Worm (Caenorhabditis elegans) whole organism, L4 larva: ENCODE results near the gene C27H5.2.

Experiments
- D1046.2 ChIP-seq: fragments of 200-800 bp; sonication (Bioruptor generic); IDR thresholded peaks from 2 replicates; pipeline ENCODE4 v1.3.6; 2022; ENCODE audit warnings: missing genetic modification characterization, missing compliant biosample characterization
- F10B5.3 ChIP-seq: sonication (generic microtip); optimal IDR thresholded peaks from 2 replicates; lab custom pipeline; 2016; ENCODE audit warnings: mild to moderate bottlenecking, missing genetic modification characterization, missing compliant biosample characterization
- F26F4.8 ChIP-seq: fragments of 200-800 bp; sonication (Bioruptor generic); conservative IDR thresholded peaks from 2 replicates; pipeline ENCODE4 v1.3.6; 2022; ENCODE audit warnings: missing genetic modification characterization, missing compliant biosample characterization
- F37D6.2 ChIP-seq: sonication (generic microtip); optimal IDR thresholded peaks from 2 replicates; lab custom pipeline; 2016; ENCODE audit warnings: mild to moderate bottlenecking, missing genetic modification characterization, missing compliant biosample characterization
- R02D3.7 ChIP-seq: fragments of 150-350 bp; sonication (generic microtip); optimal IDR thresholded peaks from 3 replicates; lab custom pipeline; 2014; ENCODE audit warnings: missing biosample characterization, missing genetic modification characterization
- ZK337.2 ChIP-seq: fragments of 200-800 bp; sonication (Bioruptor generic); IDR thresholded peaks from 2 replicates; pipeline ENCODE4 v1.3.6; 2022; ENCODE audit warnings: missing genetic modification reagents, missing genetic modification characterization, missing compliant biosample characterization
- aha-1 ChIP-seq: fragments of 150-350 bp; peaks from one replicate; lab custom pipeline; 2014; ENCODE audit warnings: missing biosample characterization, missing genetic modification characterization
- ceh-20 ChIP-seq: fragments of 200-800 bp; sonication (Bioruptor generic); IDR thresholded peaks from 2 replicates; pipeline ENCODE4 v1.3.6; 2022; ENCODE audit warnings: missing genetic modification reagents, missing genetic modification characterization, missing compliant biosample characterization
- ceh-44 ChIP-seq: fragments of 200-800 bp; sonication (Bioruptor generic); IDR thresholded peaks from 2 replicates; pipeline ENCODE4 v1.3.6; 2022; ENCODE audit warnings: missing genetic modification reagents, missing genetic modification characterization, missing compliant biosample characterization
- ces-1 ChIP-seq: fragments of 150-350 bp; sonication (generic microtip); optimal IDR thresholded peaks from 4 replicates; lab custom pipeline; 2014; ENCODE audit warnings: missing biosample characterization, missing genetic modification reagents, missing genetic modification characterization
- cey-2 ChIP-seq: sonication (generic microtip); optimal IDR thresholded peaks from 3 replicates; lab custom pipeline; 2017; ENCODE audit warnings: missing genetic modification characterization, mild to moderate bottlenecking, missing compliant biosample characterization, antibody characterized with exemption, borderline replicate concordance; ENCODE audit not compliant: insufficient read depth
- ctbp-1 ChIP-seq: fragments of 200-800 bp; sonication (Bioruptor generic); IDR thresholded peaks from 2 replicates; pipeline ENCODE4 v1.3.6; 2022; ENCODE audit warnings: missing genetic modification reagents, missing genetic modification characterization, missing compliant biosample characterization
- daf-19 ChIP-seq: fragments of 200-800 bp; sonication (Bioruptor generic); conservative IDR thresholded peaks from 2 replicates; pipeline ENCODE4 v1.3.6; 2022; ENCODE audit warnings: missing genetic modification characterization, missing compliant biosample characterization
- daf-8 ChIP-seq: fragments of 200-800 bp; sonication (Bioruptor generic); IDR thresholded peaks from 2 replicates; pipeline ENCODE4 v1.3.6; 2022; ENCODE audit warnings: missing genetic modification characterization, missing compliant biosample characterization
- dmd-6 ChIP-seq: fragments of 200-800 bp; sonication (Bioruptor generic); IDR thresholded peaks from 2 replicates; pipeline ENCODE4 v1.3.6; 2022; ENCODE audit warnings: missing genetic modification reagents, missing genetic modification characterization, missing compliant biosample characterization
- dmd-8 ChIP-seq: fragments of 200-800 bp; sonication (Bioruptor generic); IDR thresholded peaks from 2 replicates; pipeline ENCODE4 v1.3.6; 2022; ENCODE audit warnings: missing genetic modification characterization, missing compliant biosample characterization
- dpl-1 ChIP-seq: fragments of 150-350 bp; optimal IDR thresholded peaks from 2 replicates; lab custom pipeline; 2014; ENCODE audit warnings: missing biosample characterization, missing genetic modification reagents, missing genetic modification characterization
- dve-1 ChIP-seq: sonication (generic microtip); optimal IDR thresholded peaks from 2 replicates; lab custom pipeline; 2017; ENCODE audit warnings: antibody characterized with exemption, mild to moderate bottlenecking, missing genetic modification characterization, missing compliant biosample characterization; ENCODE audit not compliant: insufficient read depth
- egl-27 ChIP-seq: sonication (generic microtip); optimal IDR thresholded peaks from 3 replicates; lab custom pipeline; 2017; ENCODE audit warnings: missing biosample characterization, missing genetic modification reagents, missing genetic modification characterization
- fos-1 ChIP-seq: fragments of 150-350 bp; optimal IDR thresholded peaks from 2 replicates; lab custom pipeline; 2014; ENCODE audit warnings: missing biosample characterization, missing genetic modification characterization
- gei-8 ChIP-seq: fragments of 200-800 bp; sonication (Bioruptor generic); optimal IDR thresholded peaks from 2 replicates; lab custom pipeline; 2018; ENCODE audit warnings: mild to moderate bottlenecking, missing genetic modification characterization, missing compliant biosample characterization
- hlh-30 ChIP-seq: sonication (generic microtip); optimal IDR thresholded peaks from 2 replicates; lab custom pipeline; 2017; ENCODE audit warnings: antibody characterized with exemption, mild to moderate bottlenecking, missing genetic modification characterization, missing compliant biosample characterization; ENCODE audit not compliant: insufficient read depth
- lim-7 ChIP-seq: fragments of 200-800 bp; sonication (Bioruptor generic); IDR thresholded peaks from 2 replicates; pipeline ENCODE4 v1.3.6; 2022; ENCODE audit warnings: missing genetic modification characterization, missing compliant biosample characterization
- lin-13 ChIP-seq: fragments of 150-350 bp; optimal IDR thresholded peaks from 2 replicates; lab custom pipeline; 2014; ENCODE audit warnings: missing biosample characterization, missing genetic modification reagents, missing genetic modification characterization
- lin-15B ChIP-seq: fragments of 150-350 bp; sonication (generic microtip); optimal IDR thresholded peaks from 3 replicates; lab custom pipeline; 2014; ENCODE audit warnings: missing biosample characterization, missing genetic modification characterization
- lin-39 ChIP-seq: fragments of 150-350 bp; optimal IDR thresholded peaks from 2 replicates; lab custom pipeline; 2014; ENCODE audit warnings: missing biosample characterization, missing genetic modification reagents, missing genetic modification characterization
- madf-5 ChIP-seq, 2 experiments: fragments of 200-800 bp; sonication (Bioruptor generic); IDR thresholded peaks; 2 replicates each; pipeline ENCODE4 v1.3.6; 2022; ENCODE audit warnings: missing compliant biosample characterization in 2 of 2, missing genetic modification characterization in 2 of 2
- madf-9 ChIP-seq: fragments of 200-800 bp; sonication (Bioruptor generic); conservative IDR thresholded peaks from 2 replicates; pipeline ENCODE4 v1.3.6; 2022; ENCODE audit warnings: missing genetic modification reagents, missing genetic modification characterization, missing compliant biosample characterization
- mdl-1 ChIP-seq, 2 experiments: fragments of 150-350 bp in 1 of 2; sonication (generic microtip) in 1 of 2; optimal IDR thresholded peaks; 2 replicates each; lab custom pipeline; 2014 to 2017; ENCODE audit warnings: missing biosample characterization in 2 of 2, missing genetic modification characterization in 2 of 2
- mep-1 ChIP-seq: fragments of 150-350 bp; sonication (generic microtip); optimal IDR thresholded peaks from 3 replicates; lab custom pipeline; 2014; ENCODE audit warnings: missing biosample characterization, missing genetic modification characterization
- mes-2 ChIP-seq: sonication (generic microtip); optimal IDR thresholded peaks from 2 replicates; lab custom pipeline; 2016; ENCODE audit warnings: missing genotype, mild to moderate bottlenecking, missing genetic modification characterization, missing compliant biosample characterization; ENCODE audit not compliant: poor library complexity, severe bottlenecking
- mxl-2 ChIP-seq: fragments of 200-800 bp; sonication (Bioruptor generic); conservative IDR thresholded peaks from 2 replicates; pipeline ENCODE4 v1.3.6; 2022; ENCODE audit warnings: missing genetic modification reagents, missing genetic modification characterization, missing compliant biosample characterization
- nhr-10 ChIP-seq: fragments of 150-350 bp; optimal IDR thresholded peaks from 2 replicates; lab custom pipeline; 2014; ENCODE audit warnings: missing biosample characterization, missing genetic modification characterization
- nhr-102 ChIP-seq: sonication (generic microtip); optimal IDR thresholded peaks from 2 replicates; lab custom pipeline; 2016; ENCODE audit warnings: mild to moderate bottlenecking, missing genetic modification characterization, moderate library complexity, missing compliant biosample characterization
- nhr-41 ChIP-seq: fragments of 200-800 bp; sonication (Bioruptor generic); IDR thresholded peaks from 2 replicates; pipeline ENCODE4 v1.3.6; 2022; ENCODE audit warnings: missing genetic modification reagents, missing genetic modification characterization, missing compliant biosample characterization
- pha-4 ChIP-seq, 2 experiments: fragments of 150-350 bp in 1 of 2; fragments of 200-800 bp in 1 of 2; sonication (Bioruptor generic) in 1 of 2; IDR thresholded peaks in 1 of 2; optimal IDR thresholded peaks in 1 of 2; 2 replicates each; pipeline versions ENCODE4 v1.3.6 to Lab custom; 2014 to 2022; ENCODE audit warnings: missing genetic modification characterization in 2 of 2, missing genetic modification reagents in 2 of 2, missing biosample characterization in 1 of 2, missing compliant biosample characterization in 1 of 2
- pqm-1 ChIP-seq: sonication (generic microtip); optimal IDR thresholded peaks from 2 replicates; lab custom pipeline; 2017; ENCODE audit warnings: missing biosample characterization, missing genetic modification characterization
- saeg-2 ChIP-seq: fragments of 200-800 bp; sonication (Bioruptor generic); IDR thresholded peaks from 2 replicates; pipeline ENCODE4 v1.3.6; 2022; ENCODE audit warnings: missing genetic modification reagents, missing genetic modification characterization, missing compliant biosample characterization
- set-16 ChIP-seq: fragments of 200-800 bp; sonication (Bioruptor generic); IDR thresholded peaks from 2 replicates; pipeline ENCODE4 v1.3.6; 2022; ENCODE audit warnings: missing genetic modification reagents, missing genetic modification characterization, missing compliant biosample characterization
- spr-1 ChIP-seq: sonication (generic microtip); optimal IDR thresholded peaks from 2 replicates; lab custom pipeline; 2016; ENCODE audit warnings: mild to moderate bottlenecking, missing genetic modification characterization, missing compliant biosample characterization
- spr-3 ChIP-seq: fragments of 200-800 bp; sonication (Bioruptor generic); optimal IDR thresholded peaks from 2 replicates; lab custom pipeline; 2018; ENCODE audit warnings: mild to moderate bottlenecking, missing genetic modification characterization, missing compliant biosample characterization
- tag-97 ChIP-seq: fragments of 200-800 bp; sonication (Bioruptor generic); IDR thresholded peaks from 2 replicates; pipeline ENCODE4 v1.3.6; 2022; ENCODE audit warnings: missing genetic modification characterization, missing compliant biosample characterization
- tra-1 ChIP-seq: fragments of 200-800 bp; sonication (Bioruptor generic); IDR thresholded peaks from 2 replicates; pipeline ENCODE4 v1.3.6; 2022; ENCODE audit warnings: missing genetic modification reagents, missing genetic modification characterization, missing compliant biosample characterization
- unc-130 ChIP-seq: sonication (generic microtip); optimal IDR thresholded peaks from 2 replicates; lab custom pipeline; 2016; ENCODE audit warnings: missing genetic modification reagents, missing genetic modification characterization, missing compliant biosample characterization
- unc-39 ChIP-seq: sonication (generic microtip); optimal IDR thresholded peaks from 2 replicates; lab custom pipeline; 2017; ENCODE audit warnings: missing biosample characterization, missing genetic modification characterization
- zfp-2 ChIP-seq: sonication (generic microtip); optimal IDR thresholded peaks from 2 replicates; lab custom pipeline; 2016; ENCODE audit warnings: mild to moderate bottlenecking, missing genetic modification characterization, missing compliant biosample characterization
- zfp-3 ChIP-seq: fragments of 200-800 bp; sonication (Bioruptor generic); conservative IDR thresholded peaks from 2 replicates; pipeline ENCODE4 v1.3.6; 2022; ENCODE audit warnings: missing genetic modification reagents, missing genetic modification characterization, missing compliant biosample characterization
- zip-11 ChIP-seq: fragments of 200-800 bp; sonication (Bioruptor generic); IDR thresholded peaks from 2 replicates; pipeline ENCODE4 v1.3.6; 2022; ENCODE audit warnings: missing genetic modification characterization, missing compliant biosample characterization
- ztf-11 ChIP-seq: fragments of 150-350 bp; optimal IDR thresholded peaks from 2 replicates; lab custom pipeline; 2014; ENCODE audit warnings: missing biosample characterization, missing genetic modification characterization

C27H5.2 gene

ce11 chrII:7151969-7152631 lies 3.3 kb upstream of the C27H5.2 start, which contains the start of gene fust-1 (continued):
- TF ChIP-seq ZK337.2 (GFP tag; lab: Robert Waterston, UW): no peak; the same call in 1 of the 2 replicates
- no peak for TF ChIP-seq egl-27
- peak; percentile 97 for TF ChIP-seq dve-1
- TF ChIP-seq mxl-2: peak; percentile 85; the same call in 1 of the 2 replicates
- TF ChIP-seq pqm-1 (tag; lab: Kevin White, UChicago): peak; percentile 13
- peak; percentile 61; the same call in 1 of the 2 replicates for TF ChIP-seq nhr-41 (GFP tag; lab: Robert Waterston, UW)
- peak; percentile 94 for TF ChIP-seq pha-4 (GFP tag; IDR thresholded peaks at IDR 0.05; lab: Robert Waterston, UW)
- peak; percentile 73 for TF ChIP-seq pha-4 (tag; optimal IDR thresholded peaks at IDR 0.05; lab: Kevin White, UChicago)
- no peak for TF ChIP-seq daf-8
- TF ChIP-seq dmd-6 (GFP tag; lab: Robert Waterston, UW): peak; percentile 95
- TF ChIP-seq lin-15B (tag; lab: Kevin White, UChicago): peak; percentile 63
- peak; percentile 94 for TF ChIP-seq nhr-102 (tag; lab: Kevin White, UChicago)
- no peak for TF ChIP-seq fos-1
- TF ChIP-seq gei-8 (GFP tag; lab: Kevin White, UChicago): peak; percentile 65
- peak; percentile 96 for TF ChIP-seq mep-1
- TF ChIP-seq mdl-1 (tag; optimal IDR thresholded peaks at IDR 0.05; lab: Kevin White, UChicago): peak in 1 of 2 experiments; percentile 68
- peak; percentile 94 for TF ChIP-seq ctbp-1 (GFP tag; lab: Robert Waterston, UW)
- peak; percentile 44 for TF ChIP-seq unc-130 (GFP tag; lab: Kevin White, UChicago)
- peak; percentile 94 for TF ChIP-seq ceh-20 (GFP tag; lab: Robert Waterston, UW)
- TF ChIP-seq dmd-8 (GFP tag; lab: Robert Waterston, UW): no peak
- TF ChIP-seq saeg-2: peak; percentile 87
- TF ChIP-seq tag-97: no peak
- TF ChIP-seq zfp-3 (GFP tag; lab: Robert Waterston, UW): peak; percentile 85
- peak; percentile 96 for TF ChIP-seq mes-2 (tag; lab: Kevin White, UChicago)
- TF ChIP-seq daf-19: no peak
- TF ChIP-seq unc-39: no peak
- peak; percentile 81 for TF ChIP-seq spr-3 (GFP tag; lab: Kevin White, UChicago)
- TF ChIP-seq F26F4.8 (GFP tag; lab: Robert Waterston, UW): no peak
- TF ChIP-seq aha-1 (tag; lab: Kevin White, UChicago): peak; percentile 98
- no peak for TF ChIP-seq lim-7 (GFP tag; lab: Robert Waterston, UW)
- TF ChIP-seq zip-11 (GFP tag; lab: Robert Waterston, UW): no peak
- TF ChIP-seq zfp-2: peak; percentile 65
- no peak for TF ChIP-seq ztf-11
- TF ChIP-seq tra-1 (GFP tag; lab: Robert Waterston, UW): peak; percentile 91
- peak; percentile 90 for TF ChIP-seq dpl-1 (GFP tag; lab: Kevin White, UChicago)
- TF ChIP-seq ces-1: peak; percentile 59
- TF ChIP-seq D1046.2 (GFP tag; lab: Robert Waterston, UW): peak; percentile 74; the same call in 1 of the 2 replicates
- TF ChIP-seq F37D6.2 (tag; lab: Kevin White, UChicago): peak; percentile 86
- 0 out of 2 replicates have a peak, but pooled peaks have one; percentile 40 for TF ChIP-seq ceh-44 (GFP tag; lab: Robert Waterston, UW)
- peak; percentile 93 for TF ChIP-seq spr-1 (tag; lab: Kevin White, UChicago)
- no peak for TF ChIP-seq lin-39 (tag; lab: Kevin White, UChicago)
- no peak; the same call in 1 of the 2 replicates for TF ChIP-seq set-16 (GFP tag; lab: Robert Waterston, UW)
- TF ChIP-seq F10B5.3: peak; percentile 89
- peak; percentile 76 for TF ChIP-seq cey-2
- no peak for TF ChIP-seq R02D3.7
- TF ChIP-seq nhr-10 (tag; lab: Kevin White, UChicago): peak; percentile 6
- TF ChIP-seq lin-13: peak; percentile 94
- peak; percentile 70; the same call in 1 of the 2 replicates for TF ChIP-seq madf-9 (GFP tag; lab: Robert Waterston, UW)
- TF ChIP-seq madf-5 (GFP tag; IDR thresholded peaks at IDR 0.05; lab: Robert Waterston, UW): no peak
- TF ChIP-seq hlh-30 (tag; lab: Kevin White, UChicago): peak; percentile 83
